Worm (Caenorhabditis elegans) whole organism, late embryonic: Measurements from ENCODE around the gene str-180.
A peak's percentile ranks its signal among the peaks of the same experiment; 100 is the strongest.

Source experiments
- C38D4.7 ChIP-seq: fragments of 200-800 bp; sonication (Bioruptor generic); optimal IDR thresholded peaks from 2 replicates; lab custom pipeline; 2018; ENCODE audit warnings: mild to moderate bottlenecking, missing genetic modification characterization, moderate library complexity, missing compliant biosample characterization
- K02D7.2 ChIP-seq: sonication (generic microtip); optimal IDR thresholded peaks from 2 replicates; lab custom pipeline; 2017; ENCODE audit warnings: mild to moderate bottlenecking, missing genetic modification characterization, missing compliant biosample characterization
- K09A11.1 ChIP-seq: sonication (generic microtip); optimal IDR thresholded peaks from 2 replicates; lab custom pipeline; 2017; ENCODE audit warnings: antibody characterized with exemption, mild to moderate bottlenecking, missing genetic modification characterization, missing compliant biosample characterization; ENCODE audit not compliant: insufficient read depth
- Y22D7AL.16 ChIP-seq: sonication (generic microtip); optimal IDR thresholded peaks from 2 replicates; lab custom pipeline; 2016; ENCODE audit warnings: missing genetic modification characterization, missing compliant biosample characterization
- ahr-1 ChIP-seq: sonication (generic microtip); optimal IDR thresholded peaks from 2 replicates; lab custom pipeline; 2016; ENCODE audit warnings: missing genetic modification characterization, missing compliant biosample characterization
- ama-1 ChIP-seq: fragments of 150-350 bp; optimal IDR thresholded peaks from 2 replicates; lab custom pipeline; 2014
- ceh-14 ChIP-seq: sonication (generic microtip); optimal IDR thresholded peaks from 2 replicates; lab custom pipeline; 2016; ENCODE audit warnings: missing genotype, missing genetic modification characterization, missing compliant biosample characterization
- ceh-18 ChIP-seq: sonication (generic microtip); optimal IDR thresholded peaks from 2 replicates; lab custom pipeline; 2016; ENCODE audit warnings: missing genetic modification characterization, missing compliant biosample characterization
- ceh-2 ChIP-seq: sonication (generic microtip); optimal IDR thresholded peaks from 2 replicates; lab custom pipeline; 2016; ENCODE audit warnings: missing genotype, missing genetic modification characterization, missing compliant biosample characterization
- ceh-24 ChIP-seq: sonication (generic microtip); optimal IDR thresholded peaks from 2 replicates; lab custom pipeline; 2016; ENCODE audit warnings: mild to moderate bottlenecking, missing genetic modification characterization, missing compliant biosample characterization
- ceh-30 ChIP-seq: fragments of 150-350 bp; optimal IDR thresholded peaks from 2 replicates; lab custom pipeline; 2014; ENCODE audit warnings: missing biosample characterization, missing genetic modification characterization
- ceh-31 ChIP-seq: sonication (generic microtip); optimal IDR thresholded peaks from 2 replicates; lab custom pipeline; 2016; ENCODE audit warnings: missing genetic modification characterization, missing compliant biosample characterization
- ceh-34 ChIP-seq: sonication (generic microtip); optimal IDR thresholded peaks from 2 replicates; lab custom pipeline; 2016; ENCODE audit warnings: mild to moderate bottlenecking, missing genetic modification characterization, missing compliant biosample characterization
- ceh-45 ChIP-seq: fragments of 200-800 bp; sonication (Bioruptor generic); IDR thresholded peaks from 2 replicates; pipeline ENCODE4 v1.3.6; 2022; ENCODE audit warnings: missing genetic modification reagents, missing genetic modification characterization, missing compliant biosample characterization
- ceh-48 ChIP-seq: sonication (generic microtip); optimal IDR thresholded peaks from 2 replicates; lab custom pipeline; 2016; ENCODE audit warnings: missing genetic modification characterization, inconsistent platforms, missing compliant biosample characterization
- elt-2 ChIP-seq: sonication (generic microtip); optimal IDR thresholded peaks from 2 replicates; lab custom pipeline; 2016; ENCODE audit warnings: missing genetic modification reagents, missing genetic modification characterization, missing compliant biosample characterization
- fax-1 ChIP-seq: sonication (generic microtip); optimal IDR thresholded peaks from 2 replicates; lab custom pipeline; 2016; ENCODE audit warnings: missing genotype, missing genetic modification characterization, missing compliant biosample characterization
- fkh-10 ChIP-seq: fragments of 150-350 bp; optimal IDR thresholded peaks from 2 replicates; lab custom pipeline; 2014; ENCODE audit warnings: missing biosample characterization, missing genetic modification reagents, missing genetic modification characterization
- fkh-6 ChIP-seq: sonication (generic microtip); optimal IDR thresholded peaks from 2 replicates; lab custom pipeline; 2016; ENCODE audit warnings: missing genetic modification characterization, missing compliant biosample characterization
- hlh-6 ChIP-seq: sonication (generic microtip); optimal IDR thresholded peaks from 2 replicates; lab custom pipeline; 2016; ENCODE audit warnings: missing genotype, missing genetic modification characterization, missing compliant biosample characterization
- hlh-8 ChIP-seq: sonication (generic microtip); optimal IDR thresholded peaks from 2 replicates; lab custom pipeline; 2016; ENCODE audit warnings: missing genotype, missing genetic modification characterization, missing compliant biosample characterization
- lim-6 ChIP-seq: sonication (generic microtip); optimal IDR thresholded peaks from 2 replicates; lab custom pipeline; 2016; ENCODE audit warnings: missing genetic modification characterization, missing compliant biosample characterization
- lin-11 ChIP-seq: fragments of 200-800 bp; sonication (Bioruptor generic); optimal IDR thresholded peaks from 2 replicates; lab custom pipeline; 2018; ENCODE audit warnings: mild to moderate bottlenecking, missing genetic modification characterization, missing compliant biosample characterization
- nfya-1 ChIP-seq: sonication (generic microtip); optimal IDR thresholded peaks from 2 replicates; lab custom pipeline; 2017; ENCODE audit warnings: missing genetic modification characterization, mild to moderate bottlenecking, missing compliant biosample characterization, antibody characterized with exemption, moderate library complexity
- nhr-11 ChIP-seq: fragments of 150-350 bp; optimal IDR thresholded peaks from 2 replicates; lab custom pipeline; 2014; ENCODE audit warnings: missing biosample characterization, missing genetic modification characterization
- pros-1 ChIP-seq: fragments of 150-350 bp; optimal IDR thresholded peaks from 2 replicates; lab custom pipeline; 2014; ENCODE audit warnings: missing biosample characterization, missing genetic modification reagents, missing genetic modification characterization
- ref-2 ChIP-seq: sonication (generic microtip); optimal IDR thresholded peaks from 2 replicates; lab custom pipeline; 2016; ENCODE audit warnings: missing genetic modification characterization, missing compliant biosample characterization
- rnt-1 ChIP-seq: sonication (generic microtip); optimal IDR thresholded peaks from 2 replicates; lab custom pipeline; 2016; ENCODE audit warnings: missing genetic modification characterization, missing compliant biosample characterization
- sdc-2 ChIP-seq: sonication (generic microtip); optimal IDR thresholded peaks from 2 replicates; lab custom pipeline; 2016; ENCODE audit warnings: missing genotype, missing genetic modification characterization, missing compliant biosample characterization
- sox-4 ChIP-seq: sonication (generic microtip); optimal IDR thresholded peaks from 2 replicates; lab custom pipeline; 2017; ENCODE audit warnings: mild to moderate bottlenecking, missing genetic modification characterization, inconsistent platforms, missing compliant biosample characterization
- tbx-2 ChIP-seq: sonication (generic microtip); optimal IDR thresholded peaks from 2 replicates; lab custom pipeline; 2016; ENCODE audit warnings: missing genetic modification characterization, missing compliant biosample characterization
- ttx-3 ChIP-seq: sonication (generic microtip); optimal IDR thresholded peaks from 2 replicates; lab custom pipeline; 2016; ENCODE audit warnings: missing genetic modification reagents, missing genetic modification characterization, missing compliant biosample characterization
- unc-42 ChIP-seq: sonication (generic microtip); optimal IDR thresholded peaks from 2 replicates; lab custom pipeline; 2016; ENCODE audit warnings: missing genotype, missing genetic modification characterization, missing compliant biosample characterization
- zip-5 ChIP-seq: sonication (generic microtip); optimal IDR thresholded peaks from 2 replicates; lab custom pipeline; 2016; ENCODE audit warnings: missing genetic modification characterization, missing compliant biosample characterization

The str-180 gene

ce11 chrV:6666557-6666956, 2.1 kb downstream of the str-180 start:
- TF ChIP-seq Y22D7AL.16 (tag; lab: Kevin White, UChicago), result no peak

- TF ChIP-seq lin-11 (tag; lab: Kevin White, UChicago) (no peak), ahr-1 (no peak), fkh-6 (no peak)
These were observed 2.9 kb downstream of the str-180 start, which contains the start of gene pmp-5 for ce11 chrV:6665751-6666150. pmp-5 (minus strand) TSS chrV:6665813.

- no peak for TF ChIP-seq lim-6
- TF ChIP-seq ceh-24, result no peak
- no peak for TF ChIP-seq fax-1 (tag; lab: Kevin White, UChicago)
- no peak for TF ChIP-seq hlh-6 (tag; lab: Kevin White, UChicago)
These were observed 6.1 kb downstream of the str-180 start for ce11 chrV:6662505-6662904.

ce11 chrV:6661658-6662057, 7.0 kb downstream of the str-180 start:
- TF ChIP-seq ceh-24, result no peak
- peak; percentile 42 for TF ChIP-seq unc-42 (tag; lab: Kevin White, UChicago)
- no peak for TF ChIP-seq ceh-45 (GFP tag; lab: Robert Waterston, UW)

- TF ChIP-seq ceh-2 (tag; lab: Kevin White, UChicago), result no peak
- TF ChIP-seq sox-4 (tag; lab: Kevin White, UChicago), result no peak
- no peak for TF ChIP-seq nhr-11 (tag; lab: Kevin White, UChicago)
- no peak for TF ChIP-seq ceh-34 (tag; lab: Kevin White, UChicago)
- no peak for TF ChIP-seq ttx-3
- TF ChIP-seq tbx-2 (tag; lab: Kevin White, UChicago), result no peak
- no peak for TF ChIP-seq fkh-10 (GFP tag; lab: Kevin White, UChicago)
- TF ChIP-seq ceh-30, result no peak
- TF ChIP-seq ama-1, result no peak
- no peak for TF ChIP-seq elt-2 (tag; lab: Kevin White, UChicago)
- no peak for TF ChIP-seq ref-2 (tag; lab: Kevin White, UChicago)
- no peak for TF ChIP-seq ceh-24
- no peak for TF ChIP-seq K09A11.1 (tag; lab: Kevin White, UChicago)
- TF ChIP-seq K02D7.2, result no peak
- no peak for TF ChIP-seq hlh-8
- TF ChIP-seq C38D4.7 (GFP tag; lab: Kevin White, UChicago), result no peak
- TF ChIP-seq, all 69 proteins: peak for 0
These were observed 9.1 kb downstream of the str-180 start for ce11 chrV:6659533-6659932.

- TF ChIP-seq rnt-1 (tag; lab: Kevin White, UChicago), result no peak
- TF ChIP-seq ceh-14, result peak; percentile 78
- TF ChIP-seq ceh-31 (tag; lab: Kevin White, UChicago), result peak; percentile 62
- TF ChIP-seq ceh-18 (tag; lab: Kevin White, UChicago), result peak; percentile 32
- peak; percentile 22 for TF ChIP-seq sdc-2 (tag; lab: Kevin White, UChicago)
- TF ChIP-seq zip-5, result no peak
- TF ChIP-seq unc-42 (tag; lab: Kevin White, UChicago), result peak; percentile 44
- peak; percentile 82 for TF ChIP-seq ceh-48 (tag; lab: Kevin White, UChicago)
- peak; percentile 9 for TF ChIP-seq tbx-2 (tag; lab: Kevin White, UChicago)
- TF ChIP-seq nfya-1 (tag; lab: Kevin White, UChicago), result peak; percentile 14
- TF ChIP-seq Y22D7AL.16 (tag; lab: Kevin White, UChicago), result no peak
- TF ChIP-seq ceh-34 (tag; lab: Kevin White, UChicago), result peak; percentile 42
- no peak for TF ChIP-seq pros-1 (tag; lab: Kevin White, UChicago)
These were observed 9.9 kb downstream of the str-180 start for ce11 chrV:6658765-6659164.
